Worm (Caenorhabditis elegans) whole organism, L3 larva: ENCODE data around the gene F43E12.1.

Source experiments
- ceh-28 ChIP-seq: fragments of 150-350 bp; optimal IDR thresholded peaks from 2 replicates; lab custom pipeline; 2014; ENCODE audit warnings: missing biosample characterization, missing genetic modification reagents, missing genetic modification characterization
- egl-27 ChIP-seq: sonication (generic microtip); optimal IDR thresholded peaks from 4 replicates; lab custom pipeline; 2017; ENCODE audit warnings: missing biosample characterization, missing genetic modification reagents, missing genetic modification characterization
- elt-1 ChIP-seq: fragments of 150-350 bp; optimal IDR thresholded peaks from 2 replicates; lab custom pipeline; 2014; ENCODE audit warnings: missing biosample characterization, missing genetic modification characterization
- lin-39 ChIP-seq: fragments of 150-350 bp; optimal IDR thresholded peaks from 2 replicates; lab custom pipeline; 2018; ENCODE audit warnings: missing biosample characterization, missing genetic modification reagents, missing genetic modification characterization
- nhr-12 ChIP-seq: fragments of 150-350 bp; optimal IDR thresholded peaks from 2 replicates; lab custom pipeline; 2014; ENCODE audit warnings: missing biosample characterization, missing genetic modification characterization
- nhr-237 ChIP-seq: fragments of 150-350 bp; optimal IDR thresholded peaks from 2 replicates; lab custom pipeline; 2014; ENCODE audit warnings: missing biosample characterization, missing genetic modification characterization
- pha-4 ChIP-seq: fragments of 150-350 bp; optimal IDR thresholded peaks from 2 replicates; lab custom pipeline; 2014; ENCODE audit warnings: missing biosample characterization, missing genetic modification reagents, missing genetic modification characterization
- sea-2 ChIP-seq: fragments of 150-350 bp; sonication (generic microtip); optimal IDR thresholded peaks from 4 replicates; lab custom pipeline; 2014; ENCODE audit warnings: missing biosample characterization, missing genetic modification reagents, missing genetic modification characterization

ce11 chrX:7162764-7163163 lies 14.7 kb upstream of the F43E12.1 start:
- TF ChIP-seq elt-1, result no peak
- no peak for TF ChIP-seq pha-4 (tag; lab: Kevin White, UChicago)
- no peak for TF ChIP-seq egl-27 (tag; lab: Kevin White, UChicago)
- TF ChIP-seq lin-39 (tag; lab: Kevin White, UChicago), result no peak
- no peak for TF ChIP-seq sea-2 (GFP tag; lab: Kevin White, UChicago)
- TF ChIP-seq nhr-12 (tag; lab: Kevin White, UChicago), result no peak
- no peak for TF ChIP-seq ceh-28 (tag; lab: Kevin White, UChicago)
- TF ChIP-seq nhr-237 (tag; lab: Kevin White, UChicago), result no peak
